Worm (Caenorhabditis elegans) whole organism, young adult: ENCODE data around the gene Y45G5AM.4.

ENCODE experiments used
- C17E4.6 ChIP-seq: fragments of 200-800 bp; sonication (Bioruptor generic); IDR thresholded peaks from 2 replicates; pipeline ENCODE4 v1.3.6; 2022; ENCODE audit warnings: missing genetic modification reagents, missing genetic modification characterization, missing compliant biosample characterization
- F55B11.4 ChIP-seq: sonication (generic microtip); optimal IDR thresholded peaks from 2 replicates; lab custom pipeline; 2016; ENCODE audit warnings: missing compliant biosample characterization, missing genetic modification characterization, borderline replicate concordance; ENCODE audit not compliant: insufficient read depth
- F57C9.4 ChIP-seq: sonication (generic microtip); optimal IDR thresholded peaks from 2 replicates; lab custom pipeline; 2017; ENCODE audit warnings: mild to moderate bottlenecking, missing genetic modification characterization, missing compliant biosample characterization
- K12H6.12 ChIP-seq: fragments of 200-800 bp; sonication (Bioruptor generic); optimal IDR thresholded peaks from 2 replicates; lab custom pipeline; 2018; ENCODE audit warnings: mild to moderate bottlenecking, missing genetic modification characterization, missing compliant biosample characterization
- Y53G8AR.9 ChIP-seq: fragments of 200-800 bp; sonication (Bioruptor generic); conservative IDR thresholded peaks from 2 replicates; pipeline ENCODE4 v1.3.6; 2022; ENCODE audit warnings: missing genetic modification reagents, missing genetic modification characterization, missing compliant biosample characterization
- Y95B8A.8 ChIP-seq: fragments of 200-800 bp; sonication (Bioruptor generic); IDR thresholded peaks from 2 replicates; pipeline ENCODE4 v1.3.6; 2022; ENCODE audit warnings: missing genetic modification reagents, missing genetic modification characterization, missing compliant biosample characterization
- ZK185.1 ChIP-seq: sonication (generic microtip); optimal IDR thresholded peaks from 2 replicates; lab custom pipeline; 2016; ENCODE audit warnings: mild to moderate bottlenecking, missing genetic modification characterization, missing compliant biosample characterization; ENCODE audit not compliant: poor library complexity, severe bottlenecking
- aptf-3 ChIP-seq: fragments of 200-800 bp; sonication (Bioruptor generic); IDR thresholded peaks from 2 replicates; pipeline ENCODE4 v1.3.6; 2022; ENCODE audit warnings: missing genetic modification characterization, missing compliant biosample characterization
- atf-7 ChIP-seq: sonication (generic microtip); optimal IDR thresholded peaks from 2 replicates; lab custom pipeline; 2017; ENCODE audit warnings: mild to moderate bottlenecking, missing genetic modification characterization, missing compliant biosample characterization
- athp-1 ChIP-seq: sonication (generic microtip); optimal IDR thresholded peaks from 2 replicates; lab custom pipeline; 2017; ENCODE audit warnings: mild to moderate bottlenecking, missing genetic modification characterization, missing compliant biosample characterization
- ceh-100 ChIP-seq: fragments of 200-800 bp; sonication (Bioruptor generic); IDR thresholded peaks from 2 replicates; pipeline ENCODE4 v1.3.6; 2022; ENCODE audit warnings: missing genetic modification reagents, missing genetic modification characterization, missing compliant biosample characterization
- ceh-40 ChIP-seq: fragments of 200-800 bp; sonication (Bioruptor generic); IDR thresholded peaks from 2 replicates; pipeline ENCODE4 v1.3.6; 2022; ENCODE audit warnings: missing genetic modification characterization, missing compliant biosample characterization
- chd-7 ChIP-seq: sonication (generic microtip); optimal IDR thresholded peaks from 2 replicates; lab custom pipeline; 2016; ENCODE audit warnings: mild to moderate bottlenecking, missing genetic modification characterization, moderate library complexity, missing compliant biosample characterization
- die-1 ChIP-seq: sonication (generic microtip); optimal IDR thresholded peaks from 2 replicates; lab custom pipeline; 2016; ENCODE audit warnings: missing genotype, mild to moderate bottlenecking, missing genetic modification characterization, missing compliant biosample characterization
- egl-44 ChIP-seq: fragments of 200-800 bp; sonication (Bioruptor generic); IDR thresholded peaks from 2 replicates; pipeline ENCODE4 v1.3.6; 2022; ENCODE audit warnings: missing genetic modification reagents, missing genetic modification characterization, missing compliant biosample characterization
- egrh-3 ChIP-seq: fragments of 200-800 bp; sonication (Bioruptor generic); IDR thresholded peaks from 2 replicates; pipeline ENCODE4 v1.3.6; 2022; ENCODE audit warnings: missing genetic modification reagents, missing genetic modification characterization, missing compliant biosample characterization
- ets-4 ChIP-seq: fragments of 200-800 bp; sonication (Bioruptor generic); optimal IDR thresholded peaks from 2 replicates; lab custom pipeline; 2018; ENCODE audit warnings: mild to moderate bottlenecking, missing genetic modification characterization, missing compliant biosample characterization
- fkh-3 ChIP-seq: sonication (generic microtip); optimal IDR thresholded peaks from 2 replicates; lab custom pipeline; 2016; ENCODE audit warnings: mild to moderate bottlenecking, missing genetic modification characterization, missing compliant biosample characterization
- hmg-1.2 ChIP-seq: fragments of 200-800 bp; sonication (Bioruptor generic); IDR thresholded peaks from 2 replicates; pipeline ENCODE4 v1.3.6; 2022; ENCODE audit warnings: missing genetic modification reagents, missing genetic modification characterization, missing compliant biosample characterization
- let-526 ChIP-seq: fragments of 200-800 bp; sonication (Bioruptor generic); IDR thresholded peaks from 2 replicates; pipeline ENCODE4 v1.3.6; 2022; ENCODE audit warnings: missing genetic modification reagents, missing genetic modification characterization, missing compliant biosample characterization
- lin-26 ChIP-seq: fragments of 200-800 bp; sonication (Bioruptor generic); IDR thresholded peaks from 2 replicates; pipeline ENCODE4 v1.3.6; 2022; ENCODE audit warnings: missing genetic modification reagents, missing genetic modification characterization, missing compliant biosample characterization
- lin-40 ChIP-seq: sonication (generic microtip); optimal IDR thresholded peaks from 2 replicates; lab custom pipeline; 2016; ENCODE audit warnings: missing genetic modification characterization, mild to moderate bottlenecking, missing compliant biosample characterization, missing genotype, missing genetic modification reagents
- lir-1 ChIP-seq: fragments of 200-800 bp; sonication (Bioruptor generic); conservative IDR thresholded peaks from 2 replicates; pipeline ENCODE4 v1.3.6; 2022; ENCODE audit warnings: missing genetic modification reagents, missing genetic modification characterization, missing compliant biosample characterization
- lsl-1 ChIP-seq: fragments of 200-800 bp; sonication (Bioruptor generic); optimal IDR thresholded peaks from 2 replicates; lab custom pipeline; 2018; ENCODE audit warnings: mild to moderate bottlenecking, missing genetic modification characterization, moderate library complexity, missing compliant biosample characterization
- madf-10 ChIP-seq: sonication (generic microtip); optimal IDR thresholded peaks from 2 replicates; lab custom pipeline; 2016; ENCODE audit warnings: mild to moderate bottlenecking, missing genetic modification characterization, missing compliant biosample characterization
- madf-6 ChIP-seq: fragments of 200-800 bp; sonication (Bioruptor generic); IDR thresholded peaks from 2 replicates; pipeline ENCODE4 v1.3.6; 2022; ENCODE audit warnings: missing genetic modification reagents, missing genetic modification characterization, missing compliant biosample characterization
- mes-4 ChIP-seq: sonication (generic microtip); optimal IDR thresholded peaks from 2 replicates; lab custom pipeline; 2016; ENCODE audit warnings: missing genotype, missing genetic modification characterization, missing compliant biosample characterization
- nfya-2 ChIP-seq: fragments of 200-800 bp; sonication (Bioruptor generic); IDR thresholded peaks from 2 replicates; pipeline ENCODE4 v1.3.6; 2022; ENCODE audit warnings: missing genetic modification reagents, missing genetic modification characterization, missing compliant biosample characterization
- nhr-120 ChIP-seq: fragments of 200-800 bp; sonication (Bioruptor generic); IDR thresholded peaks from 2 replicates; pipeline ENCODE4 v1.3.6; 2022; ENCODE audit warnings: missing genetic modification characterization, missing compliant biosample characterization
- nhr-80 ChIP-seq: sonication (generic microtip); optimal IDR thresholded peaks from 2 replicates; lab custom pipeline; 2016; ENCODE audit warnings: missing genetic modification characterization, missing compliant biosample characterization
- pbrm-1 ChIP-seq: fragments of 200-800 bp; sonication (Bioruptor generic); IDR thresholded peaks from 2 replicates; pipeline ENCODE4 v1.3.6; 2022; ENCODE audit warnings: missing genetic modification reagents, missing genetic modification characterization, missing compliant biosample characterization
- pha-4 ChIP-seq: fragments of 150-350 bp; sonication (generic microtip); optimal IDR thresholded peaks from 2 replicates; lab custom pipeline; 2014; ENCODE audit warnings: missing biosample characterization, missing genetic modification reagents, missing genetic modification characterization
- sea-2 ChIP-seq: fragments of 200-800 bp; sonication (Bioruptor generic); IDR thresholded peaks from 2 replicates; pipeline ENCODE4 v1.3.6; 2022; ENCODE audit warnings: missing genetic modification characterization, missing compliant biosample characterization
- somi-1 ChIP-seq: fragments of 200-800 bp; sonication (Bioruptor generic); optimal IDR thresholded peaks from 2 replicates; lab custom pipeline; 2018; ENCODE audit warnings: mild to moderate bottlenecking, missing genetic modification characterization, missing compliant biosample characterization
- tbx-9 ChIP-seq: sonication (generic microtip); optimal IDR thresholded peaks from 2 replicates; lab custom pipeline; 2016; ENCODE audit warnings: borderline replicate concordance, missing genetic modification characterization, inconsistent platforms, missing compliant biosample characterization
- zfh-2 ChIP-seq: fragments of 200-800 bp; sonication (Bioruptor generic); conservative IDR thresholded peaks from 2 replicates; pipeline ENCODE4 v1.3.6; 2022; ENCODE audit warnings: missing genetic modification reagents, missing genetic modification characterization, missing compliant biosample characterization
- ztf-18 ChIP-seq: sonication (generic microtip); optimal IDR thresholded peaks from 2 replicates; lab custom pipeline; 2016; ENCODE audit warnings: missing genotype, mild to moderate bottlenecking, missing genetic modification characterization, missing compliant biosample characterization
- ztf-22 ChIP-seq: fragments of 200-800 bp; sonication (Bioruptor generic); optimal IDR thresholded peaks from 2 replicates; lab custom pipeline; 2018; ENCODE audit warnings: mild to moderate bottlenecking, missing genetic modification characterization, moderate library complexity, missing compliant biosample characterization
- ztf-26 ChIP-seq: sonication (generic microtip); optimal IDR thresholded peaks from 2 replicates; lab custom pipeline; 2017; ENCODE audit warnings: missing genetic modification characterization, missing compliant biosample characterization

Y45G5AM.4 gene

ce11 chrV:4131471-4131939, 31.5 kb upstream of the Y45G5AM.4 start, which contains the start of gene nhr-57 (continued):
- TF ChIP-seq ZK185.1 (no peak), ceh-40 (no peak), madf-10 (tag; lab: Kevin White, UChicago) (no peak), ets-4 (GFP tag; lab: Kevin White, UChicago) (no peak), lin-40 (peak; percentile 77), atf-7 (tag; lab: Kevin White, UChicago) (peak; percentile 60), nfya-2 (GFP tag; lab: Robert Waterston, UW) (no peak), sea-2 (GFP tag; lab: Robert Waterston, UW) (no peak)

ce11 chrV:4134728-4135127, 28.3 kb upstream of the Y45G5AM.4 start, which contains the start of gene lgc-1:
Gene lgc-1, plus strand, starts transcription at chrV:4135028.
- TF ChIP-seq hmg-1.2 (GFP tag; lab: Robert Waterston, UW) (no peak), aptf-3 (GFP tag; lab: Robert Waterston, UW) (no peak), nhr-120 (GFP tag; lab: Robert Waterston, UW) (no peak), nhr-80 (tag; lab: Kevin White, UChicago) (no peak), Y95B8A.8 (GFP tag; lab: Robert Waterston, UW) (no peak), ztf-22 (GFP tag; lab: Kevin White, UChicago) (no peak), die-1 (tag; lab: Kevin White, UChicago) (no peak), lin-26 (no peak), ztf-18 (no peak), pha-4 (tag; lab: Kevin White, UChicago) (no peak), K12H6.12 (tag; lab: Kevin White, UChicago) (no peak), Y53G8AR.9 (GFP tag; lab: Robert Waterston, UW) (no peak), F55B11.4 (tag; lab: Kevin White, UChicago) (no peak), somi-1 (no peak), mes-4 (tag; lab: Kevin White, UChicago) (no peak), pbrm-1 (GFP tag; lab: Robert Waterston, UW) (no peak), zfh-2 (GFP tag; lab: Robert Waterston, UW) (no peak), lir-1 (GFP tag; lab: Robert Waterston, UW) (no peak)

ce11 chrV:4138688-4139087, 24.3 kb upstream of the Y45G5AM.4 start, which contains the start of gene lgc-29:
Gene lgc-29, plus strand, starts transcription at chrV:4138988.
- no peak for TF ChIP-seq egl-44
- TF ChIP-seq nhr-80 (tag; lab: Kevin White, UChicago): no peak
- TF ChIP-seq ceh-100 (GFP tag; lab: Robert Waterston, UW): no peak
- no peak for TF ChIP-seq ets-4 (GFP tag; lab: Kevin White, UChicago)
- no peak for TF ChIP-seq tbx-9 (tag; lab: Kevin White, UChicago)
- no peak for TF ChIP-seq lsl-1 (GFP tag; lab: Kevin White, UChicago)
- TF ChIP-seq chd-7: no peak
- no peak for TF ChIP-seq madf-6
- TF ChIP-seq C17E4.6 (GFP tag; lab: Robert Waterston, UW): no peak
- TF ChIP-seq F57C9.4 (tag; lab: Kevin White, UChicago): no peak
- TF ChIP-seq athp-1 (tag; lab: Kevin White, UChicago): no peak
- TF ChIP-seq ztf-26: no peak
- no peak for TF ChIP-seq fkh-3 (tag; lab: Kevin White, UChicago)
- TF ChIP-seq egrh-3 (GFP tag; lab: Robert Waterston, UW): no peak
- no peak for TF ChIP-seq let-526
